Fruit fly (Drosophila melanogaster) whole organism, wandering third instar larva: ENCODE data around the gene REG.

Experiments
- CG32264 ChIP-seq: fragments of 200-800 bp; sonication (Bioruptor generic); optimal IDR thresholded peaks from 2 replicates; lab custom pipeline; 2016; ENCODE audit warnings: missing biosample characterization, missing genetic modification characterization
- CG9705 ChIP-seq: fragments of 200-800 bp; sonication (Bioruptor generic); optimal IDR thresholded peaks from 2 replicates; lab custom pipeline; 2018; ENCODE audit warnings: missing biosample characterization, mild to moderate bottlenecking, missing genetic modification characterization
- CrebA ChIP-seq: fragments of 200-800 bp; sonication (Bioruptor generic); optimal IDR thresholded peaks from 2 replicates; lab custom pipeline; 2016; ENCODE audit warnings: missing biosample characterization, mild to moderate bottlenecking, missing genetic modification characterization, borderline replicate concordance
- Dfd ChIP-seq: fragments of >200 bp; optimal IDR thresholded peaks from 2 replicates; lab custom pipeline; 2017; ENCODE audit warnings: missing biosample characterization, missing genetic modification characterization
- Dif ChIP-seq: fragments of 200-275, 200-300 bp; sonication (Bioruptor generic); optimal IDR thresholded peaks from 2 replicates; lab custom pipeline; 2018; ENCODE audit warnings: missing biosample characterization, missing genetic modification characterization; ENCODE audit not compliant: partially characterized antibody
- GATAd ChIP-seq: sonication (Bioruptor generic); optimal IDR thresholded peaks from 2 replicates; lab custom pipeline; 2016; ENCODE audit warnings: missing biosample characterization, missing genetic modification characterization
- HLH106 ChIP-seq: fragments of 200-800 bp; optimal IDR thresholded peaks from 3 replicates; lab custom pipeline; 2019; ENCODE audit warnings: missing biosample characterization, mild to moderate bottlenecking, missing genetic modification characterization, moderate library complexity
- Hnf4 ChIP-seq: fragments of 200-800 bp; sonication (Bioruptor generic); optimal IDR thresholded peaks from 2 replicates; lab custom pipeline; 2016; ENCODE audit warnings: missing biosample characterization, mild to moderate bottlenecking, missing genetic modification characterization
- Hr78 ChIP-seq: fragments of >200 bp; optimal IDR thresholded peaks from 2 replicates; lab custom pipeline; 2017; ENCODE audit warnings: missing biosample characterization, missing genetic modification characterization
- Hr83 ChIP-seq: fragments of 200-300 bp; sonication (Bioruptor generic); optimal IDR thresholded peaks from 2 replicates; lab custom pipeline; 2016; ENCODE audit warnings: missing biosample characterization, mild to moderate bottlenecking, missing genetic modification characterization, moderate library complexity; ENCODE audit not compliant: poor library complexity, severe bottlenecking
- Jra ChIP-seq: sonication (Bioruptor generic); optimal IDR thresholded peaks from 2 replicates; lab custom pipeline; 2016; ENCODE audit warnings: missing biosample characterization, missing genetic modification characterization
- Mio ChIP-seq: sonication (Bioruptor generic); optimal IDR thresholded peaks from 2 replicates; lab custom pipeline; 2016; ENCODE audit warnings: missing biosample characterization, missing genetic modification characterization
- Myc ChIP-seq: fragments of >200 bp; optimal IDR thresholded peaks from 2 replicates; lab custom pipeline; 2017
- N ChIP-seq: fragments of >200 bp; optimal IDR thresholded peaks from 2 replicates; lab custom pipeline; 2018; ENCODE audit warnings: missing biosample characterization, missing external identifiers, missing genetic modification characterization
- OdsH ChIP-seq: fragments of 200-800 bp; sonication (Bioruptor generic); optimal IDR thresholded peaks from 2 replicates; lab custom pipeline; 2016; ENCODE audit warnings: missing biosample characterization, mild to moderate bottlenecking, missing genetic modification characterization
- Sp1 ChIP-seq: fragments of 200-800 bp; sonication (Bioruptor generic); optimal IDR thresholded peaks from 3 replicates; lab custom pipeline; 2019; ENCODE audit warnings: missing biosample characterization, mild to moderate bottlenecking, missing genetic modification characterization, moderate library complexity
- Vsx2 ChIP-seq: fragments of 200-300, 225-300 bp; sonication (Bioruptor generic); optimal IDR thresholded peaks from 2 replicates; lab custom pipeline; 2018; ENCODE audit warnings: missing biosample characterization, missing genetic modification characterization; ENCODE audit not compliant: partially characterized antibody
- br ChIP-seq: fragments of 200-800 bp; sonication (Bioruptor generic); optimal IDR thresholded peaks from 2 replicates; lab custom pipeline; 2016; ENCODE audit warnings: missing biosample characterization, missing genetic modification characterization
- brk ChIP-seq: fragments of 200-800 bp; sonication (Bioruptor generic); optimal IDR thresholded peaks from 2 replicates; lab custom pipeline; 2016; ENCODE audit warnings: missing biosample characterization, mild to moderate bottlenecking, missing genetic modification characterization
- dl ChIP-seq, 2 experiments: fragments of 175-275, 200-275 bp in 1 of 2; fragments of 200-275 bp in 1 of 2; sonication (Bioruptor generic); optimal IDR thresholded peaks; lab custom pipeline; 2018; ENCODE audit warnings: mild to moderate bottlenecking in 2 of 2, missing biosample characterization in 2 of 2, missing genetic modification characterization in 2 of 2, moderate library complexity in 2 of 2; ENCODE audit not compliant: partially characterized antibody in 2 of 2, insufficient read depth in 1 of 2
- dmrt93B ChIP-seq: fragments of 200-800 bp; sonication (Bioruptor generic); optimal IDR thresholded peaks from 2 replicates; lab custom pipeline; 2018; ENCODE audit warnings: missing biosample characterization, mild to moderate bottlenecking, missing genetic modification characterization
- dsf ChIP-seq: sonication (Bioruptor generic); optimal IDR thresholded peaks from 2 replicates; lab custom pipeline; 2016; ENCODE audit warnings: missing biosample characterization, missing genetic modification characterization, borderline replicate concordance
- ey ChIP-seq: fragments of 200-800 bp; sonication (Bioruptor generic); optimal IDR thresholded peaks from 2 replicates; lab custom pipeline; 2016; ENCODE audit warnings: missing biosample characterization, missing genetic modification characterization
- foxo ChIP-seq, 2 experiments: fragments of 200-800 bp; sonication (Bioruptor generic); optimal IDR thresholded peaks; 2 replicates in 1 of 2; 3 replicates in 1 of 2; lab custom pipeline; 2016 to 2017; ENCODE audit warnings: missing biosample characterization in 2 of 2, missing genetic modification characterization in 2 of 2
- fru ChIP-seq: fragments of 200-800 bp; sonication (Bioruptor generic); optimal IDR thresholded peaks from 3 replicates; lab custom pipeline; 2016; ENCODE audit warnings: missing biosample characterization, mild to moderate bottlenecking, missing genetic modification characterization
- h ChIP-seq: fragments of 200-800 bp; sonication (Bioruptor generic); optimal IDR thresholded peaks from 3 replicates; lab custom pipeline; 2016; ENCODE audit warnings: missing biosample characterization, mild to moderate bottlenecking, missing genetic modification characterization
- jim ChIP-seq: fragments of 175-275, 200-325 bp; sonication (Bioruptor generic); optimal IDR thresholded peaks from 2 replicates; lab custom pipeline; 2016; ENCODE audit warnings: missing biosample characterization, mild to moderate bottlenecking, missing genetic modification characterization
- lola ChIP-seq: fragments of >200 bp; optimal IDR thresholded peaks from 2 replicates; lab custom pipeline; 2017; ENCODE audit warnings: missing biosample characterization, missing genetic modification characterization
- psq ChIP-seq: fragments of 200-800 bp; sonication (Bioruptor generic); optimal IDR thresholded peaks from 3 replicates; lab custom pipeline; 2017; ENCODE audit warnings: missing biosample characterization, mild to moderate bottlenecking, missing genetic modification characterization, moderate library complexity
- rgr ChIP-seq: fragments of 200-800 bp; sonication (Bioruptor generic); optimal IDR thresholded peaks from 3 replicates; lab custom pipeline; 2016; ENCODE audit warnings: missing biosample characterization, mild to moderate bottlenecking, missing genetic modification characterization
- sv ChIP-seq: fragments of 200-800 bp; sonication (Bioruptor generic); optimal IDR thresholded peaks from 3 replicates; lab custom pipeline; 2016; ENCODE audit warnings: missing biosample characterization, missing genetic modification characterization
- usp ChIP-seq: fragments of >200 bp; optimal IDR thresholded peaks from 2 replicates; lab custom pipeline; 2017; ENCODE audit warnings: missing biosample characterization, missing genetic modification characterization
- woc ChIP-seq: sonication (Bioruptor generic); optimal IDR thresholded peaks from 2 replicates; lab custom pipeline; 2016; ENCODE audit warnings: missing biosample characterization, mild to moderate bottlenecking, missing genetic modification characterization

Gene REG

DNA sequence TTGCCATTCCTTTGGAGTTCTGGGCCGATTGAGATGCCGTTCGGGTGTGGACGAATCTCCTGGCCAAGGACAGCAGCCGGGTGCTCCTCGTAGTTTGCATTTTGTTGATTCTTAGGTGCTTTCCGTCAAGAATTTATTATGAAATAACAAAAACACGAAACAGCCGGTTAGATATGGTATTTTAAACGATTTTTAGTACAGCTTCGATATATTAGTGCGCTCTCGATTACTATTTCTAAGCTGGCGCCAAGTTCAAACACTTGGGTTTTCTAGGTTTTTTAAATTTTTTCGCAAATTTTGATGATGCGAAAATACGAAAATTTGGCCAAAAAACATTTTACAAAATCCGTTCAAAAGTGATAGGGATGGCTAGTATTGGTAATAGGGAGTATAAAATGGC, 17.9 kb upstream of the REG start, which contains the start of gene Coq5:
Gene Coq5, minus strand, starts transcription at position 303 of the 400 bp plus-strand sequence.
- no peak for TF ChIP-seq usp (GFP tag; lab: Kevin White, UChicago)
- no peak for TF ChIP-seq br
- TF ChIP-seq CG32264 (GFP tag; lab: Kevin White, UChicago): no peak
- TF ChIP-seq rgr (GFP tag; lab: Kevin White, UChicago): no peak
- TF ChIP-seq HLH106 (tag; lab: Kevin White, UChicago): no peak
- TF ChIP-seq OdsH (GFP tag; lab: Kevin White, UChicago): no peak
- no peak for TF ChIP-seq Jra
- TF ChIP-seq Myc: no peak
- TF ChIP-seq dsf: no peak
- TF ChIP-seq woc (GFP tag; lab: Kevin White, UChicago): no peak
- TF ChIP-seq Vsx2 (GFP tag; lab: Kevin White, UChicago): no peak
- TF ChIP-seq foxo (GFP tag; optimal IDR thresholded peaks at IDR 0.05; lab: Kevin White, UChicago): no peak
- TF ChIP-seq Dif: no peak
- TF ChIP-seq N (GFP tag; lab: Kevin White, UChicago): no peak
- TF ChIP-seq dmrt93B (GFP tag; lab: Kevin White, UChicago): no peak

DNA sequence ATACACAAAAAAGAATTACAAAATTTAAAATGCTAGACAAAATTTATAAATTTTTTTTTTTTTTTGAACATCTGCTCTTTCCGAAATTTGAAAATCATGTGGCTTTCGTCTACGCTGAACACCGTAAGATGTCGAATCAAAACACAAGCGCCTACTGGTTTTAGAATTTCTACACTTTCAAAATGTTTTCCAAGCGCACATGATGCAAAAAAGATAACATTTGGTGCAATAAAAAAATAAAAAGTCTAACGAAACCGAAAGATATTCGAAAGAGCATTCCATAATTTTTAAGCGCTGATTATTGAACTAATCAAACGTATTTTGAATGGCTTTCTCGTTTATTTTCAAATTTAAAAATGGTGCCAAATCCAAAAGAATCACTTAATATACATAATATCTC, 10.0 kb upstream of the REG start, which contains the start of gene CG44437:
Gene CG44437, minus strand, starts transcription at position 101 of the 400 bp plus-strand sequence.
- TF ChIP-seq jim (GFP tag; lab: Kevin White, UChicago): no peak
- no peak for TF ChIP-seq Hr78 (GFP tag; lab: Kevin White, UChicago)
- no peak for TF ChIP-seq lola (GFP tag; lab: Kevin White, UChicago)
- TF ChIP-seq CG9705 (GFP tag; lab: Kevin White, UChicago): no peak
- TF ChIP-seq Sp1 (GFP tag; lab: Kevin White, UChicago): no peak
- no peak for TF ChIP-seq OdsH (GFP tag; lab: Kevin White, UChicago)
- TF ChIP-seq dl (GFP tag; optimal IDR thresholded peaks at IDR 0.05; lab: Kevin White, UChicago; ENCODE audit: insufficient read depth in 1 of 2, partially characterized antibody in 2 of 2): no peak
- no peak for TF ChIP-seq psq
- no peak for TF ChIP-seq sv (GFP tag; lab: Kevin White, UChicago)
- TF ChIP-seq Hnf4: no peak
- no peak for TF ChIP-seq h (GFP tag; lab: Kevin White, UChicago)
- TF ChIP-seq Jra: no peak
- TF ChIP-seq N (GFP tag; lab: Kevin White, UChicago): no peak
- no peak for TF ChIP-seq CG32264 (GFP tag; lab: Kevin White, UChicago)
- no peak for TF ChIP-seq Hr83 (GFP tag; lab: Kevin White, UChicago)
- TF ChIP-seq Dfd (GFP tag; lab: Kevin White, UChicago): no peak

DNA sequence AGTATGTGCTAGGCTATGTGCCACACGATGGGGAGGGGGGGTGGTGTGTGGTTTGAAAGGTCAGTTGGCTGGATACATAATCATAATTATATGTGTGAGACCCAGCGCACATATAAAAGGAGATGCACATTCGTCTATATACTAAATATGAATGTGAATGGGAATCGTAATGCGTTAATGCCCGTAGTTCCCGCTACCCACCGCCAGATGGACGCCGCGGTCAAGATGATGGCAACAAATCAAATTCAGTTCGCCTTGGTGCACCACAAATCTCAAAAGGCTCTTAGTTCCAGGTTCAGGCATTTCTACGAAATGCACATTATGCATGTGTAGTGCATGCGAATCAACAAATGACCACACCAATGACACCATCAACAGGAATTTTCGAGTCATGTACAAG, 7.4 kb upstream of the REG start:
- TF ChIP-seq h (GFP tag; lab: Kevin White, UChicago): no peak
- no peak for TF ChIP-seq CG9705 (GFP tag; lab: Kevin White, UChicago)
- no peak for TF ChIP-seq foxo (GFP tag; optimal IDR thresholded peaks at IDR 0.05; lab: Kevin White, UChicago)
- TF ChIP-seq brk (GFP tag; lab: Kevin White, UChicago): no peak
- TF ChIP-seq dsf: no peak
- TF ChIP-seq fru (GFP tag; lab: Kevin White, UChicago): no peak
- TF ChIP-seq br: no peak
- TF ChIP-seq GATAd (GFP tag; lab: Kevin White, UChicago): no peak
- TF ChIP-seq usp (GFP tag; lab: Kevin White, UChicago): no peak
- TF ChIP-seq Hr83 (GFP tag; lab: Kevin White, UChicago): no peak
- TF ChIP-seq ey (GFP tag; lab: Kevin White, UChicago): no peak
- no peak for TF ChIP-seq Dif
- no peak for TF ChIP-seq sv (GFP tag; lab: Kevin White, UChicago)
- TF ChIP-seq Mio (GFP tag; lab: Kevin White, UChicago): no peak
- no peak for TF ChIP-seq Vsx2 (GFP tag; lab: Kevin White, UChicago)
- no peak for TF ChIP-seq CG32264 (GFP tag; lab: Kevin White, UChicago)
- TF ChIP-seq CrebA (GFP tag; lab: Kevin White, UChicago): no peak

DNA sequence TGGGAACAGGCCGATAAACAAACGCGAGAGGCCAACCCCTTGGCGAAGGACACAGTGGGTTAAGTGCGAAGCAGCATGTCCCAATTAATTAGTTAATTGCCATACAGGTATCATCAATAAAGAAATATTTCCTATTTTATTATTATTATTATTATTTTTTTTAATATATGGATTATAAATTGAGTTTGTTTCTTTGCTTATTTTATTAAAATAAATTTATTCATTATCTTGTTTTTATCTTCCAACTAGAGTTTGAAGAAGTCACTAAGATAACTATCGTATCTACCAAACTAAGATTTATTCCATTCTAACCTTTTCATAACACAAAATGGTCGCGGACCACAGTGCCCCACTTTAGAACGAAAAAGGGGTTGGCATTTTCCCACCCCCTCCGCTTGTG, 4.0 kb upstream of the REG start:
- peak; percentile 17 for TF ChIP-seq HLH106 (tag; lab: Kevin White, UChicago)
- TF ChIP-seq Mio (GFP tag; lab: Kevin White, UChicago): no peak
- TF ChIP-seq N (GFP tag; lab: Kevin White, UChicago): no peak
- TF ChIP-seq psq: peak; percentile 6
- no peak for TF ChIP-seq woc (GFP tag; lab: Kevin White, UChicago)
- TF ChIP-seq rgr (GFP tag; lab: Kevin White, UChicago): peak; percentile 1
